Fruit fly (Drosophila melanogaster): ENCODE data around the gene Plap.

- TF ChIP-seq psq (optimal IDR thresholded peaks at IDR 0.05) (no peak), h (optimal IDR thresholded peaks at IDR 0.05) (no peak), ttk (optimal IDR thresholded peaks at IDR 0.05) (no peak), Myc (optimal IDR thresholded peaks at IDR 0.05) (no peak)
Observed at dm6 chr2L:1218475-1218874, 48.3 kb upstream of the Plap start.
